Worm (Caenorhabditis elegans) whole organism, young adult: ENCODE data around the gene fbxa-197.

ENCODE experiments used
- B0035.1 ChIP-seq: sonication (generic microtip); optimal IDR thresholded peaks from 2 replicates; lab custom pipeline; 2016; ENCODE audit warnings: missing genetic modification characterization, mild to moderate bottlenecking, missing compliant biosample characterization, missing genotype, missing genetic modification reagents
- B0261.1 ChIP-seq: sonication (generic microtip); optimal IDR thresholded peaks from 2 replicates; lab custom pipeline; 2016; ENCODE audit warnings: mild to moderate bottlenecking, missing genetic modification characterization, moderate library complexity, missing compliant biosample characterization
- B0336.3 ChIP-seq: fragments of 200-800 bp; sonication (Bioruptor generic); IDR thresholded peaks from 2 replicates; pipeline ENCODE4 v1.3.6; 2022; ENCODE audit warnings: missing genetic modification characterization, missing compliant biosample characterization
- C06A6.2 ChIP-seq: fragments of 200-800 bp; sonication (Bioruptor generic); conservative IDR thresholded peaks from 2 replicates; pipeline ENCODE4 v1.3.6; 2022; ENCODE audit warnings: missing genetic modification characterization, missing compliant biosample characterization
- F10E7.11 ChIP-seq: sonication (generic microtip); optimal IDR thresholded peaks from 2 replicates; lab custom pipeline; 2017; ENCODE audit warnings: mild to moderate bottlenecking, missing genetic modification characterization, moderate library complexity, missing compliant biosample characterization
- F22D6.2 ChIP-seq: sonication (generic microtip); optimal IDR thresholded peaks from 2 replicates; lab custom pipeline; 2016; ENCODE audit warnings: mild to moderate bottlenecking, missing genetic modification characterization, missing compliant biosample characterization
- F37B4.10 ChIP-seq: fragments of 200-800 bp; sonication (Bioruptor generic); IDR thresholded peaks from 2 replicates; pipeline ENCODE4 v1.3.6; 2022; ENCODE audit warnings: missing genetic modification characterization, missing compliant biosample characterization
- F57A8.1 ChIP-seq: fragments of 200-800 bp; sonication (Bioruptor generic); optimal IDR thresholded peaks from 2 replicates; lab custom pipeline; 2018; ENCODE audit warnings: mild to moderate bottlenecking, missing genetic modification characterization, moderate library complexity, missing compliant biosample characterization
- F57C9.4 ChIP-seq: sonication (generic microtip); optimal IDR thresholded peaks from 2 replicates; lab custom pipeline; 2017; ENCODE audit warnings: mild to moderate bottlenecking, missing genetic modification characterization, missing compliant biosample characterization
- T07F8.4 ChIP-seq: sonication (generic microtip); optimal IDR thresholded peaks from 2 replicates; lab custom pipeline; 2016; ENCODE audit warnings: mild to moderate bottlenecking, missing genetic modification characterization, moderate library complexity, missing compliant biosample characterization
- T26A5.8 ChIP-seq: sonication (generic microtip); optimal IDR thresholded peaks from 2 replicates; lab custom pipeline; 2016; ENCODE audit warnings: missing genetic modification characterization, missing compliant biosample characterization
- Y53G8AR.9 ChIP-seq: fragments of 200-800 bp; sonication (Bioruptor generic); conservative IDR thresholded peaks from 2 replicates; pipeline ENCODE4 v1.3.6; 2022; ENCODE audit warnings: missing genetic modification reagents, missing genetic modification characterization, missing compliant biosample characterization
- Y56A3A.18 ChIP-seq: fragments of 200-800 bp; sonication (Bioruptor generic); IDR thresholded peaks from 2 replicates; pipeline ENCODE4 v1.3.6; 2022; ENCODE audit warnings: missing genetic modification reagents, missing genetic modification characterization, missing compliant biosample characterization
- ZK185.1 ChIP-seq: sonication (generic microtip); optimal IDR thresholded peaks from 2 replicates; lab custom pipeline; 2016; ENCODE audit warnings: mild to moderate bottlenecking, missing genetic modification characterization, missing compliant biosample characterization; ENCODE audit not compliant: poor library complexity, severe bottlenecking
- aptf-2 ChIP-seq: fragments of 200-800 bp; sonication (Bioruptor generic); conservative IDR thresholded peaks from 2 replicates; pipeline ENCODE4 v1.3.6; 2022; ENCODE audit warnings: missing genetic modification reagents, missing genetic modification characterization, missing compliant biosample characterization
- attf-3 ChIP-seq: fragments of 200-800 bp; sonication (Bioruptor generic); conservative IDR thresholded peaks from 2 replicates; pipeline ENCODE4 v1.3.6; 2022; ENCODE audit warnings: missing genetic modification reagents, missing genetic modification characterization, missing compliant biosample characterization
- cebp-1 ChIP-seq, 2 experiments: fragments of 200-800 bp in 1 of 2; sonication (Bioruptor generic) in 1 of 2; sonication (generic microtip) in 1 of 2; IDR thresholded peaks in 1 of 2; optimal IDR thresholded peaks in 1 of 2; 2 replicates each; pipeline versions ENCODE4 v1.3.6 to Lab custom; 2017 to 2022; ENCODE audit warnings: missing compliant biosample characterization in 2 of 2, missing genetic modification characterization in 2 of 2, mild to moderate bottlenecking in 1 of 2, missing genetic modification reagents in 1 of 2, moderate library complexity in 1 of 2
- ceh-27 ChIP-seq: fragments of 200-800 bp; sonication (Bioruptor generic); optimal IDR thresholded peaks from 2 replicates; lab custom pipeline; 2018; ENCODE audit warnings: mild to moderate bottlenecking, missing genetic modification characterization, moderate library complexity, missing compliant biosample characterization
- ceh-91 ChIP-seq: fragments of 200-800 bp; sonication (Bioruptor generic); IDR thresholded peaks from 2 replicates; pipeline ENCODE4 v1.3.6; 2022; ENCODE audit warnings: missing genetic modification reagents, missing genetic modification characterization, missing compliant biosample characterization
- die-1 ChIP-seq: sonication (generic microtip); optimal IDR thresholded peaks from 2 replicates; lab custom pipeline; 2016; ENCODE audit warnings: missing genotype, mild to moderate bottlenecking, missing genetic modification characterization, missing compliant biosample characterization
- dpl-1 ChIP-seq: fragments of 150-350 bp; optimal IDR thresholded peaks from 2 replicates; lab custom pipeline; 2014; ENCODE audit warnings: missing biosample characterization, missing genetic modification reagents, missing genetic modification characterization
- hmg-20 ChIP-seq: fragments of 200-800 bp; sonication (Bioruptor generic); IDR thresholded peaks from 2 replicates; pipeline ENCODE4 v1.3.6; 2022; ENCODE audit warnings: missing genetic modification reagents, missing genetic modification characterization, missing compliant biosample characterization
- let-526 ChIP-seq: fragments of 200-800 bp; sonication (Bioruptor generic); IDR thresholded peaks from 2 replicates; pipeline ENCODE4 v1.3.6; 2022; ENCODE audit warnings: missing genetic modification reagents, missing genetic modification characterization, missing compliant biosample characterization
- lin-35 ChIP-seq, 3 experiments: fragments of 150-350 bp in 2 of 3; sonication (generic microtip) in 1 of 3; optimal IDR thresholded peaks; 2 replicates each; lab custom pipeline; 2014 to 2018; ENCODE audit warnings: missing biosample characterization in 3 of 3, missing genetic modification characterization in 3 of 3, missing genetic modification reagents in 3 of 3
- lin-40 ChIP-seq: sonication (generic microtip); optimal IDR thresholded peaks from 2 replicates; lab custom pipeline; 2016; ENCODE audit warnings: missing genetic modification characterization, mild to moderate bottlenecking, missing compliant biosample characterization, missing genotype, missing genetic modification reagents
- lir-1 ChIP-seq: fragments of 200-800 bp; sonication (Bioruptor generic); conservative IDR thresholded peaks from 2 replicates; pipeline ENCODE4 v1.3.6; 2022; ENCODE audit warnings: missing genetic modification reagents, missing genetic modification characterization, missing compliant biosample characterization
- lsy-27 ChIP-seq: sonication (generic microtip); optimal IDR thresholded peaks from 2 replicates; lab custom pipeline; 2017; ENCODE audit warnings: missing genetic modification characterization, mild to moderate bottlenecking, missing compliant biosample characterization, antibody characterized with exemption, missing genotype, borderline replicate concordance; ENCODE audit not compliant: insufficient read depth
- madf-6 ChIP-seq: fragments of 200-800 bp; sonication (Bioruptor generic); IDR thresholded peaks from 2 replicates; pipeline ENCODE4 v1.3.6; 2022; ENCODE audit warnings: missing genetic modification reagents, missing genetic modification characterization, missing compliant biosample characterization
- mes-4 ChIP-seq: sonication (generic microtip); optimal IDR thresholded peaks from 2 replicates; lab custom pipeline; 2016; ENCODE audit warnings: missing genotype, missing genetic modification characterization, missing compliant biosample characterization
- nfya-1 ChIP-seq: sonication (generic microtip); optimal IDR thresholded peaks from 2 replicates; lab custom pipeline; 2017; ENCODE audit warnings: antibody characterized with exemption, missing compliant biosample characterization, missing genetic modification characterization, borderline replicate concordance; ENCODE audit not compliant: insufficient read depth
- rcor-1 ChIP-seq: fragments of 200-800 bp; sonication (Bioruptor generic); IDR thresholded peaks from 2 replicates; pipeline ENCODE4 v1.3.6; 2022; ENCODE audit warnings: missing genetic modification reagents, missing genetic modification characterization, missing compliant biosample characterization
- rec-8 ChIP-seq, 2 experiments: sonication (generic microtip); optimal IDR thresholded peaks; 2 replicates each; lab custom pipeline; 2016; ENCODE audit warnings: mild to moderate bottlenecking in 2 of 2, missing genetic modification characterization in 2 of 2, missing genetic modification reagents in 2 of 2, missing genotype in 2 of 2, missing biosample characterization in 1 of 2, missing compliant biosample characterization in 1 of 2, moderate library complexity in 1 of 2
- sea-2 ChIP-seq: fragments of 200-800 bp; sonication (Bioruptor generic); IDR thresholded peaks from 2 replicates; pipeline ENCODE4 v1.3.6; 2022; ENCODE audit warnings: missing genetic modification characterization, missing compliant biosample characterization
- snpc-3.4 ChIP-seq: sonication (generic microtip); optimal IDR thresholded peaks from 2 replicates; lab custom pipeline; 2017; ENCODE audit warnings: missing genetic modification characterization, mild to moderate bottlenecking, missing compliant biosample characterization, antibody characterized with exemption, moderate library complexity, missing genotype, missing genetic modification reagents
- snpc-4 ChIP-seq, 5 experiments: fragments of 150-350 bp in 1 of 5; sonication (generic microtip) in 4 of 5; optimal IDR thresholded peaks; 2 replicates each; lab custom pipeline; 2014 to 2018; ENCODE audit warnings: missing genetic modification characterization in 5 of 5, missing biosample characterization in 3 of 5, antibody characterized with exemption in 2 of 5, mild to moderate bottlenecking in 2 of 5, missing compliant biosample characterization in 2 of 5, missing genotype in 2 of 5, moderate library complexity in 2 of 5, missing genetic modification reagents in 1 of 5
- somi-1 ChIP-seq: fragments of 200-800 bp; sonication (Bioruptor generic); optimal IDR thresholded peaks from 2 replicates; lab custom pipeline; 2018; ENCODE audit warnings: mild to moderate bottlenecking, missing genetic modification characterization, missing compliant biosample characterization
- sptf-2 ChIP-seq: fragments of 200-800 bp; sonication (Bioruptor generic); optimal IDR thresholded peaks from 2 replicates; lab custom pipeline; 2018; ENCODE audit warnings: mild to moderate bottlenecking, missing genetic modification characterization, missing compliant biosample characterization
- tbp1 ChIP-seq: fragments of 200-800 bp; sonication (Bioruptor generic); optimal IDR thresholded peaks from 2 replicates; lab custom pipeline; 2018; ENCODE audit warnings: mild to moderate bottlenecking, missing genetic modification characterization, missing compliant biosample characterization
- tbx-9 ChIP-seq: sonication (generic microtip); optimal IDR thresholded peaks from 2 replicates; lab custom pipeline; 2016; ENCODE audit warnings: borderline replicate concordance, missing genetic modification characterization, inconsistent platforms, missing compliant biosample characterization
- zfh-2 ChIP-seq: fragments of 200-800 bp; sonication (Bioruptor generic); conservative IDR thresholded peaks from 2 replicates; pipeline ENCODE4 v1.3.6; 2022; ENCODE audit warnings: missing genetic modification reagents, missing genetic modification characterization, missing compliant biosample characterization
- ztf-3 ChIP-seq: fragments of 200-800 bp; sonication (Bioruptor generic); optimal IDR thresholded peaks from 2 replicates; lab custom pipeline; 2018; ENCODE audit warnings: mild to moderate bottlenecking, missing genetic modification characterization, missing compliant biosample characterization

The fbxa-197 gene

ce11 chrV:15873762-15874161 lies 6.3 kb downstream of the fbxa-197 start (continued):
- TF ChIP-seq madf-6 (peak; percentile 81), lir-1 (peak; percentile 78), rcor-1 (GFP tag; lab: Robert Waterston, UW) (peak; percentile 87), mes-4 (tag; lab: Kevin White, UChicago) (peak; percentile 93), ceh-27 (GFP tag; lab: Kevin White, UChicago) (peak; percentile 90), F22D6.2 (peak; percentile 67), Y56A3A.18 (GFP tag; lab: Robert Waterston, UW) (peak; percentile 91), let-526 (GFP tag; lab: Robert Waterston, UW) (peak; percentile 89), lin-40 (tag; lab: Kevin White, UChicago) (no peak), cebp-1 (GFP tag; IDR thresholded peaks at IDR 0.05; lab: Robert Waterston, UW) (peak; percentile 68; the same call in 1 of the 2 replicates), cebp-1 (tag; optimal IDR thresholded peaks at IDR 0.05; lab: Kevin White, UChicago) (peak; percentile 90), snpc-3.4 (peak; percentile 93), B0261.1 (peak; percentile 99), F57A8.1 (peak; percentile 91), sptf-2 (GFP tag; lab: Kevin White, UChicago) (peak; percentile 91), aptf-2 (GFP tag; lab: Robert Waterston, UW) (0 out of 2 replicates have a peak, but pooled peaks have one; percentile 49), nfya-1 (tag; lab: Kevin White, UChicago) (no peak), somi-1 (GFP tag; lab: Kevin White, UChicago) (peak; percentile 87), tbx-9 (peak; percentile 96), C06A6.2 (GFP tag; lab: Robert Waterston, UW) (peak; percentile 83), B0035.1 (tag; lab: Kevin White, UChicago) (peak; percentile 82), ZK185.1 (tag; lab: Kevin White, UChicago) (peak; percentile 95), dpl-1 (GFP tag; lab: Kevin White, UChicago) (peak; percentile 8), T26A5.8 (peak; percentile 95), sea-2 (peak; percentile 91), attf-3 (GFP tag; lab: Robert Waterston, UW) (peak; percentile 67), ceh-91 (GFP tag; lab: Robert Waterston, UW) (peak; percentile 71), F57C9.4 (peak; percentile 74), F10E7.11 (tag; lab: Kevin White, UChicago) (peak; percentile 97), lin-35 (GFP tag; optimal IDR thresholded peaks at IDR 0.05; lab: Kevin White, UChicago) (peak in 2 of 3 experiments; percentile 30 to 82), lsy-27 (tag; lab: Kevin White, UChicago) (peak; percentile 89)
- TF ChIP-seq, all 124 proteins: peak for 115

ce11 chrV:15876308-15876707 lies 8.8 kb downstream of the fbxa-197 start, which contains the start of gene nhr-102:
Gene nhr-102, minus strand, starts transcription at chrV:15876408.
- TF ChIP-seq tbp1 (no peak), madf-6 (0 out of 2 replicates have a peak, but pooled peaks have one; percentile 28)

- no peak for TF ChIP-seq Y53G8AR.9 (GFP tag; lab: Robert Waterston, UW)
- TF ChIP-seq zfh-2 (GFP tag; lab: Robert Waterston, UW): no peak
- no peak for TF ChIP-seq rec-8 (tag; optimal IDR thresholded peaks at IDR 0.05; lab: Kevin White, UChicago)
- no peak for TF ChIP-seq hmg-20 (GFP tag; lab: Robert Waterston, UW)
- TF ChIP-seq T07F8.4 (tag; lab: Kevin White, UChicago): no peak
- no peak for TF ChIP-seq B0336.3 (GFP tag; lab: Robert Waterston, UW)
- no peak for TF ChIP-seq lir-1
- TF ChIP-seq ztf-3 (GFP tag; lab: Kevin White, UChicago): no peak
- TF ChIP-seq die-1 (tag; lab: Kevin White, UChicago): no peak
- no peak for TF ChIP-seq C06A6.2 (GFP tag; lab: Robert Waterston, UW)
- TF ChIP-seq snpc-4 (GFP tag; optimal IDR thresholded peaks at IDR 0.05; lab: Kevin White, UChicago): no peak
- TF ChIP-seq snpc-4 (tag; optimal IDR thresholded peaks at IDR 0.05; lab: Kevin White, UChicago): no peak
- TF ChIP-seq let-526 (GFP tag; lab: Robert Waterston, UW): no peak
- no peak for TF ChIP-seq F37B4.10
- TF ChIP-seq attf-3 (GFP tag; lab: Robert Waterston, UW): no peak
Observed at ce11 chrV:15879508-15879907, 12.0 kb downstream of the fbxa-197 start, which contains the start of gene nhr-84. Gene nhr-84, minus strand, starts transcription at chrV:15879608.
